Worm (Caenorhabditis elegans): ENCODE results near the gene ptr-13.

ce11 chrII:11157660-11158059, 4.6 kb downstream of the ptr-13 start:
- peak; percentile 59 for TF ChIP-seq snpc-4 (tag; optimal IDR thresholded peaks at IDR 0.05)
- no peak for TF ChIP-seq nhr-11 (tag; optimal IDR thresholded peaks at IDR 0.05)
- peak; percentile 55 for TF ChIP-seq unc-130 (tag; optimal IDR thresholded peaks at IDR 0.05)
- peak; percentile 47 for TF ChIP-seq aly-2 (tag; optimal IDR thresholded peaks at IDR 0.05)
- peak; percentile 21 for TF ChIP-seq nhr-77 (tag; optimal IDR thresholded peaks at IDR 0.05)
- TF ChIP-seq fkh-8 (tag; optimal IDR thresholded peaks at IDR 0.05), result peak; percentile 35
- TF ChIP-seq rnt-1 (tag; optimal IDR thresholded peaks at IDR 0.05), result peak; percentile 71
